Worm (Caenorhabditis elegans) whole organism, L3 larva: ENCODE measurements around the gene plpp-1.3.
A peak's percentile ranks its signal among the peaks of the same experiment; 100 is the strongest.

ENCODE experiments used
- R02D3.7 ChIP-seq: fragments of 150-350 bp; optimal IDR thresholded peaks from 2 replicates; lab custom pipeline; 2014; ENCODE audit warnings: missing biosample characterization, missing genetic modification characterization
- ZK546.5 ChIP-seq: sonication (generic microtip); optimal IDR thresholded peaks from 2 replicates; lab custom pipeline; 2017; ENCODE audit warnings: missing biosample characterization, missing genetic modification characterization
- aly-2 ChIP-seq: fragments of 150-350 bp; optimal IDR thresholded peaks from 2 replicates; lab custom pipeline; 2014; ENCODE audit warnings: missing biosample characterization, missing genetic modification characterization
- ama-1 ChIP-seq: fragments of 150-350 bp; optimal IDR thresholded peaks from 2 replicates; lab custom pipeline; 2018
- ceh-16 ChIP-seq: sonication (generic microtip); optimal IDR thresholded peaks from 2 replicates; lab custom pipeline; 2017; ENCODE audit warnings: missing biosample characterization, missing genetic modification characterization
- ceh-28 ChIP-seq: fragments of 150-350 bp; optimal IDR thresholded peaks from 2 replicates; lab custom pipeline; 2014; ENCODE audit warnings: missing biosample characterization, missing genetic modification reagents, missing genetic modification characterization
- ceh-82 ChIP-seq: fragments of 150-350 bp; optimal IDR thresholded peaks from 2 replicates; lab custom pipeline; 2014; ENCODE audit warnings: missing biosample characterization, missing genetic modification characterization
- ceh-9 ChIP-seq: sonication (generic microtip); optimal IDR thresholded peaks from 2 replicates; lab custom pipeline; 2018; ENCODE audit warnings: missing biosample characterization, missing genetic modification characterization
- daf-12 ChIP-seq: fragments of 150-350 bp; optimal IDR thresholded peaks from 2 replicates; lab custom pipeline; 2014; ENCODE audit warnings: missing biosample characterization, missing genetic modification reagents, missing genetic modification characterization
- egl-27 ChIP-seq: sonication (generic microtip); optimal IDR thresholded peaks from 4 replicates; lab custom pipeline; 2017; ENCODE audit warnings: missing biosample characterization, missing genetic modification reagents, missing genetic modification characterization
- egl-5 ChIP-seq: fragments of 150-350 bp; optimal IDR thresholded peaks from 2 replicates; lab custom pipeline; 2017; ENCODE audit warnings: missing biosample characterization, missing genetic modification reagents, missing genetic modification characterization, inconsistent platforms
- elt-1 ChIP-seq: fragments of 150-350 bp; optimal IDR thresholded peaks from 2 replicates; lab custom pipeline; 2014; ENCODE audit warnings: missing biosample characterization, missing genetic modification characterization
- elt-2 ChIP-seq: sonication (generic microtip); optimal IDR thresholded peaks from 2 replicates; lab custom pipeline; 2016; ENCODE audit warnings: missing genetic modification reagents, mild to moderate bottlenecking, missing genetic modification characterization, missing compliant biosample characterization
- elt-3 ChIP-seq, 3 experiments: fragments of 150-350 bp in 1 of 3; sonication (generic microtip) in 2 of 3; optimal IDR thresholded peaks; 2 replicates in 2 of 3; 4 replicates in 1 of 3; lab custom pipeline; 2014 to 2017; ENCODE audit warnings: missing biosample characterization in 3 of 3, missing genetic modification characterization in 3 of 3
- eor-1 ChIP-seq, 2 experiments: fragments of 150-350 bp; optimal IDR thresholded peaks; 2 replicates each; lab custom pipeline; 2014 to 2018; ENCODE audit warnings: missing biosample characterization in 2 of 2, missing genetic modification characterization in 2 of 2
- fkh-10 ChIP-seq: sonication (generic microtip); optimal IDR thresholded peaks from 2 replicates; lab custom pipeline; 2017; ENCODE audit warnings: missing biosample characterization, missing genetic modification reagents, missing genetic modification characterization
- fkh-2 ChIP-seq: fragments of 150-350 bp; optimal IDR thresholded peaks from 2 replicates; lab custom pipeline; 2014; ENCODE audit warnings: missing biosample characterization, missing genetic modification reagents, missing genetic modification characterization
- fos-1 ChIP-seq: fragments of 150-350 bp; optimal IDR thresholded peaks from 2 replicates; lab custom pipeline; 2014; ENCODE audit warnings: missing biosample characterization, missing genetic modification characterization
- hmg-11 ChIP-seq: sonication (generic microtip); optimal IDR thresholded peaks from 2 replicates; lab custom pipeline; 2016; ENCODE audit warnings: missing genetic modification characterization, missing compliant biosample characterization
- jun-1 ChIP-seq: fragments of 150-350 bp; optimal IDR thresholded peaks from 2 replicates; lab custom pipeline; 2014; ENCODE audit warnings: missing biosample characterization, missing genetic modification reagents, missing genetic modification characterization
- lin-15B ChIP-seq: fragments of 150-350 bp; optimal IDR thresholded peaks from 2 replicates; lab custom pipeline; 2014; ENCODE audit warnings: missing biosample characterization, missing genetic modification characterization
- lin-39 ChIP-seq: fragments of 150-350 bp; optimal IDR thresholded peaks from 2 replicates; lab custom pipeline; 2018; ENCODE audit warnings: missing biosample characterization, missing genetic modification reagents, missing genetic modification characterization
- lsy-12 ChIP-seq: sonication (generic microtip); optimal IDR thresholded peaks from 2 replicates; lab custom pipeline; 2016; ENCODE audit warnings: mild to moderate bottlenecking, missing genetic modification characterization, missing compliant biosample characterization
- mdl-1 ChIP-seq: fragments of 150-350 bp; optimal IDR thresholded peaks from 2 replicates; lab custom pipeline; 2014; ENCODE audit warnings: missing biosample characterization, missing genetic modification characterization
- mml-1 ChIP-seq: fragments of 150-350 bp; sonication (generic microtip); optimal IDR thresholded peaks from 3 replicates; lab custom pipeline; 2014; ENCODE audit warnings: missing biosample characterization, missing genetic modification characterization
- nfya-1 ChIP-seq: sonication (generic microtip); optimal IDR thresholded peaks from 2 replicates; lab custom pipeline; 2017; ENCODE audit warnings: missing genetic modification characterization, mild to moderate bottlenecking, missing compliant biosample characterization, antibody characterized with exemption, moderate library complexity; ENCODE audit not compliant: insufficient read depth
- nhr-11 ChIP-seq: fragments of 150-350 bp; optimal IDR thresholded peaks from 2 replicates; lab custom pipeline; 2014; ENCODE audit warnings: missing biosample characterization, missing genetic modification characterization
- nhr-12 ChIP-seq: fragments of 150-350 bp; optimal IDR thresholded peaks from 2 replicates; lab custom pipeline; 2014; ENCODE audit warnings: missing biosample characterization, missing genetic modification characterization
- nhr-23 ChIP-seq: fragments of 150-350 bp; optimal IDR thresholded peaks from 2 replicates; lab custom pipeline; 2014; ENCODE audit warnings: missing biosample characterization, missing genetic modification reagents, missing genetic modification characterization
- nhr-237 ChIP-seq: fragments of 150-350 bp; optimal IDR thresholded peaks from 2 replicates; lab custom pipeline; 2014; ENCODE audit warnings: missing biosample characterization, missing genetic modification characterization
- nhr-25 ChIP-seq: sonication (generic microtip); optimal IDR thresholded peaks from 2 replicates; lab custom pipeline; 2017; ENCODE audit warnings: missing biosample characterization, missing genetic modification characterization
- nhr-28 ChIP-seq: fragments of 150-350 bp; optimal IDR thresholded peaks from 2 replicates; lab custom pipeline; 2014; ENCODE audit warnings: missing biosample characterization, missing genetic modification characterization
- nhr-43 ChIP-seq: sonication (generic microtip); optimal IDR thresholded peaks from 2 replicates; lab custom pipeline; 2016; ENCODE audit warnings: mild to moderate bottlenecking, missing genetic modification characterization, missing compliant biosample characterization; ENCODE audit not compliant: poor library complexity, severe bottlenecking
- nhr-67 ChIP-seq: fragments of 150-350 bp; optimal IDR thresholded peaks from 2 replicates; lab custom pipeline; 2014; ENCODE audit warnings: missing biosample characterization, missing genetic modification characterization
- nhr-76 ChIP-seq: fragments of 150-350 bp; sonication (generic microtip); optimal IDR thresholded peaks from 5 replicates; lab custom pipeline; 2014; ENCODE audit warnings: missing biosample characterization, missing genetic modification characterization
- nhr-77 ChIP-seq: fragments of 150-350 bp; optimal IDR thresholded peaks from 2 replicates; lab custom pipeline; 2014; ENCODE audit warnings: missing biosample characterization, missing genetic modification characterization
- pha-4 ChIP-seq: fragments of 150-350 bp; optimal IDR thresholded peaks from 2 replicates; lab custom pipeline; 2014; ENCODE audit warnings: missing biosample characterization, missing genetic modification reagents, missing genetic modification characterization
- pqm-1 ChIP-seq: fragments of 150-350 bp; optimal IDR thresholded peaks from 2 replicates; lab custom pipeline; 2017; ENCODE audit warnings: missing biosample characterization, missing genetic modification characterization, inconsistent platforms
- sea-2 ChIP-seq: fragments of 150-350 bp; sonication (generic microtip); optimal IDR thresholded peaks from 4 replicates; lab custom pipeline; 2014; ENCODE audit warnings: missing biosample characterization, missing genetic modification reagents, missing genetic modification characterization
- skn-1 ChIP-seq: fragments of 150-350 bp; optimal IDR thresholded peaks from 2 replicates; lab custom pipeline; 2014; ENCODE audit warnings: missing biosample characterization, missing genetic modification characterization
- snpc-4 ChIP-seq: fragments of 150-350 bp; optimal IDR thresholded peaks from 2 replicates; lab custom pipeline; 2014; ENCODE audit warnings: missing biosample characterization, missing genetic modification characterization
- tbx-2 ChIP-seq: sonication (generic microtip); optimal IDR thresholded peaks from 2 replicates; lab custom pipeline; 2016; ENCODE audit warnings: mild to moderate bottlenecking, missing genetic modification characterization, missing compliant biosample characterization
- unc-39 ChIP-seq: sonication (generic microtip); optimal IDR thresholded peaks from 4 replicates; lab custom pipeline; 2017; ENCODE audit warnings: missing biosample characterization, missing genetic modification characterization
- unc-62 ChIP-seq: fragments of 150-350 bp; sonication (generic microtip); optimal IDR thresholded peaks from 4 replicates; lab custom pipeline; 2014; ENCODE audit warnings: missing biosample characterization, missing genetic modification reagents, missing genetic modification characterization
- zag-1 ChIP-seq: fragments of 150-350 bp; optimal IDR thresholded peaks from 2 replicates; lab custom pipeline; 2014; ENCODE audit warnings: missing biosample characterization, missing genetic modification characterization
- ztf-11 ChIP-seq: fragments of 150-350 bp; optimal IDR thresholded peaks from 2 replicates; lab custom pipeline; 2014; ENCODE audit warnings: missing biosample characterization, missing genetic modification characterization
- ztf-4 ChIP-seq: fragments of 150-350 bp; optimal IDR thresholded peaks from 2 replicates; lab custom pipeline; 2014; ENCODE audit warnings: missing biosample characterization, missing genetic modification characterization

plpp-1.3 gene

ce11 chrX:10677552-10677951 is 17.6 kb upstream of the plpp-1.3 start (continued):
- TF ChIP-seq eor-1 (tag; optimal IDR thresholded peaks at IDR 0.05; lab: Kevin White, UChicago) = no peak
- TF ChIP-seq fos-1 (tag; lab: Kevin White, UChicago) = no peak
- no peak for TF ChIP-seq jun-1 (tag; lab: Kevin White, UChicago)
- TF ChIP-seq ceh-9 (tag; lab: Kevin White, UChicago) = no peak
- no peak for TF ChIP-seq fkh-2 (tag; lab: Kevin White, UChicago)
- TF ChIP-seq lsy-12 (tag; lab: Kevin White, UChicago) = no peak
- TF ChIP-seq unc-39 (tag; lab: Kevin White, UChicago) = no peak
- no peak for TF ChIP-seq mml-1 (tag; lab: Kevin White, UChicago)
- TF ChIP-seq skn-1 = no peak
- peak; percentile 69 for TF ChIP-seq nhr-25 (tag; lab: Kevin White, UChicago)
- no peak for TF ChIP-seq unc-62 (GFP tag; lab: Kevin White, UChicago)
- no peak for TF ChIP-seq mdl-1
- no peak for TF ChIP-seq nhr-237
- TF ChIP-seq nfya-1 (tag; lab: Kevin White, UChicago) = peak; percentile 56
- TF ChIP-seq lin-15B = no peak
- no peak for TF ChIP-seq ceh-82
- no peak for TF ChIP-seq zag-1
- peak; percentile 60 for TF ChIP-seq elt-1 (tag; lab: Kevin White, UChicago)
- TF ChIP-seq daf-12 (tag; lab: Kevin White, UChicago) = no peak

DNA sequence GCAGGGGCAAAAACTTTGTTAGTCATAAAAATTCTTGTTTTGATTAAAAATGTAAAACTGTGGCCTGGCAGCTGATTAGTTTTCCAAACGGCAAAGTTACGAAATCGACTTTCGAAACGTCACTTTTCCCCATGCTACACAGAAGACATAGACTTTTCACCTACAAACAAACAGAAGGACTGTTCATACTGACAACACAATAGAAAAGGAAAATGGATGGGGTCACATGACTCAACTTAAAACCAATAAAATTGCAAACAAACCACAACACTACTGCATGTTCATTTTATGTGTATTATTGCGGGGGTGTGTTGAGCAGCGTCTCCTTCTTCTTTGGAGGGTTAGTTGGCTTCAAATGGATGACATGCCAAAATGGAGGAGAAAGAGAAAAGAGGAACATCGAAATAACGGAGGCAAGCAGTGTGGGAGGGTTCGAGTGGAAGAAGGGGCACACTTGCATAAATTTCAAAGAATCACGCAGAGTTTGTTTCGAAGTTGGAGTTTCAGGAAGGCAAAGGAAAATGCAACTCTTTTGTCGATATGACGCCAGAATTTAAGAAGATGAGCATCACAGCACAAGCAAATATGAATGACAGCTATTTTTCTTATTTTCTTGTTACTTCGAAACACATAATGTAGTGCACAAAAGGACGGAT is 16.9 kb upstream of the plpp-1.3 start:
- TF ChIP-seq egl-5 (tag; lab: Kevin White, UChicago) (peak; percentile 98), aly-2 (tag; lab: Kevin White, UChicago) (no peak), mml-1 (tag; lab: Kevin White, UChicago) (no peak), ceh-9 (tag; lab: Kevin White, UChicago) (no peak), ZK546.5 (tag; lab: Kevin White, UChicago) (no peak), nhr-43 (tag; lab: Kevin White, UChicago) (peak; percentile 57), skn-1 (no peak), nhr-11 (tag; lab: Kevin White, UChicago) (no peak), fos-1 (tag; lab: Kevin White, UChicago) (no peak), lin-15B (no peak), ama-1 (lab: Kevin White, UChicago) (peak; percentile 33), nhr-12 (tag; lab: Kevin White, UChicago) (no peak), snpc-4 (tag; lab: Kevin White, UChicago) (no peak), egl-27 (peak; percentile 42), pha-4 (tag; lab: Kevin White, UChicago) (peak; percentile 96), nfya-1 (tag; lab: Kevin White, UChicago) (peak; percentile 40), ztf-4 (tag; lab: Kevin White, UChicago) (no peak), eor-1 (tag; optimal IDR thresholded peaks at IDR 0.05; lab: Kevin White, UChicago) (no peak), nhr-23 (tag; lab: Kevin White, UChicago) (peak; percentile 27), elt-1 (tag; lab: Kevin White, UChicago) (no peak), elt-3 (tag; optimal IDR thresholded peaks at IDR 0.05; lab: Kevin White, UChicago) (no peak), R02D3.7 (tag; lab: Kevin White, UChicago) (no peak), daf-12 (tag; lab: Kevin White, UChicago) (no peak), fkh-10 (no peak), unc-39 (tag; lab: Kevin White, UChicago) (no peak), tbx-2 (no peak), nhr-237 (no peak), unc-62 (GFP tag; lab: Kevin White, UChicago) (no peak), nhr-25 (tag; lab: Kevin White, UChicago) (peak; percentile 68), nhr-76 (no peak), ceh-16 (tag; lab: Kevin White, UChicago) (no peak), nhr-28 (tag; lab: Kevin White, UChicago) (no peak), elt-2 (tag; lab: Kevin White, UChicago) (peak; percentile 1), hmg-11 (tag; lab: Kevin White, UChicago) (no peak), zag-1 (no peak), nhr-67 (tag; lab: Kevin White, UChicago) (no peak), lin-39 (tag; lab: Kevin White, UChicago) (peak; percentile 74), mdl-1 (no peak), pqm-1 (peak; percentile 37), ztf-11 (tag; lab: Kevin White, UChicago) (no peak), fkh-2 (tag; lab: Kevin White, UChicago) (no peak), ceh-82 (no peak), sea-2 (GFP tag; lab: Kevin White, UChicago) (no peak), jun-1 (tag; lab: Kevin White, UChicago) (no peak), lsy-12 (tag; lab: Kevin White, UChicago) (peak; percentile 1), nhr-77 (tag; lab: Kevin White, UChicago) (no peak), ceh-28 (tag; lab: Kevin White, UChicago) (no peak)
- TF ChIP-seq, all 47 proteins: peak for 12
